Fruit fly (Drosophila melanogaster): Measurements from ENCODE around the gene CG3610.

DNA sequence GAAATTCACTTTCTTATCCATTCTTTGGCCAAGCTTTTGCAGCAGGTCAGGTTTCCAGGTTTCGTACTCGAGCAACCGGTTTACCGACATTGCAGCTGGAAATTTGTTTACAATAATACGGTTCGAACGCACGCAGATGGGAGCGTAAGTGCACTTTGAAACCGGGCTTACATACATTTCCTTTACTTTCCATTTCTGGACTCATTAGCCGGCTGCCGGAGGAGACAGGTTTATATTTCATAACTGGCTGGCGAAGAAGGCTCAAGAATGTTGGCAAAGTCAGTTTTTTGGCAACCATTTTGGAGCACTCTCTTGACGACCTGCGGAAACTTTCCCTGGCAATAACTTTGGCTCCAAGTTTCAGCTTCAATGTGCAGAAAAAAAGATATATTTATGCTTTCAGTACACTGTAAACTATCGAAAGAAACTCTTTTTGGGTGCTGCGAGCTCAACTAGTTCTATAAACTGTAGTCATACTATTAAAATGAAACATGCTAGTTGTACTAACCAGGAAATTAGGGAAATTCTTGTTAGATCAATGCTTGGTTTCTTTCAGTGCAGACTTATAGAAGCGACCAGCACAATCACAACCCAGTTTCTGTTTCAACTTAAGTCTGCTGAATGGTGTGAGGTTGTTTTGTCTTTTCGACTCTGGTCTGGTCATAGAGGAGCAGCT, 2.2 kb downstream of the CG3610 start:
- TF ChIP-seq Dll (optimal IDR thresholded peaks at IDR 0.05) (no peak), psq (optimal IDR thresholded peaks at IDR 0.05) (no peak)

Data from whole organism.